Fruit fly (Drosophila melanogaster) whole organism, prepupa: Measurements from ENCODE around the gene Snx21.

Source experiments
- CG10669 ChIP-seq: fragments of 200-800 bp; sonication (Bioruptor generic); optimal IDR thresholded peaks from 3 replicates; lab custom pipeline; 2018; ENCODE audit warnings: missing biosample characterization, mild to moderate bottlenecking, missing genetic modification characterization, moderate library complexity
- CG1621 ChIP-seq: fragments of 200-800 bp; sonication (Bioruptor generic); optimal IDR thresholded peaks from 3 replicates; lab custom pipeline; 2018; ENCODE audit warnings: missing biosample characterization, mild to moderate bottlenecking, missing genetic modification characterization
- CG6276 ChIP-seq: fragments of 200-800 bp; sonication (Bioruptor generic); optimal IDR thresholded peaks from 2 replicates; lab custom pipeline; 2017; ENCODE audit warnings: missing biosample characterization, mild to moderate bottlenecking, missing genetic modification characterization
- CG7368 ChIP-seq: fragments of 200-800 bp; sonication (Bioruptor generic); optimal IDR thresholded peaks from 3 replicates; lab custom pipeline; 2016; ENCODE audit warnings: missing biosample characterization, missing genetic modification characterization
- Eip75B ChIP-seq: fragments of 200-800 bp; sonication (Bioruptor generic); optimal IDR thresholded peaks from 3 replicates; lab custom pipeline; 2016; ENCODE audit warnings: missing biosample characterization, missing genetic modification characterization
- Eip78C ChIP-seq: fragments of 200-800 bp; sonication (Bioruptor generic); peaks from one replicate; lab custom pipeline; 2016; ENCODE audit warnings: missing biosample characterization, missing genetic modification characterization
- Hr39 ChIP-seq: fragments of 200-800 bp; sonication (Bioruptor generic); optimal IDR thresholded peaks from 2 replicates; lab custom pipeline; 2016; ENCODE audit warnings: missing biosample characterization, missing genetic modification characterization
- Hr4 ChIP-seq: fragments of 200-800 bp; sonication (Bioruptor generic); optimal IDR thresholded peaks from 3 replicates; lab custom pipeline; 2016; ENCODE audit warnings: missing biosample characterization, missing genetic modification characterization
- Lpt ChIP-seq: fragments of 200-800 bp; sonication (Bioruptor generic); optimal IDR thresholded peaks from 3 replicates; lab custom pipeline; 2016; ENCODE audit warnings: missing biosample characterization, missing genetic modification characterization
- OdsH ChIP-seq: fragments of 200-800 bp; sonication (Bioruptor generic); optimal IDR thresholded peaks from 3 replicates; lab custom pipeline; 2016; ENCODE audit warnings: missing biosample characterization, missing genetic modification characterization
- fd85E ChIP-seq: fragments of 200-800 bp; sonication (Bioruptor generic); optimal IDR thresholded peaks from 3 replicates; lab custom pipeline; 2016; ENCODE audit warnings: missing biosample characterization, missing genetic modification characterization
- fkh ChIP-seq: fragments of 200-800 bp; sonication (Bioruptor generic); optimal IDR thresholded peaks from 3 replicates; lab custom pipeline; 2017; ENCODE audit warnings: missing biosample characterization, mild to moderate bottlenecking, missing genetic modification characterization, moderate library complexity
- ss ChIP-seq, 2 experiments: fragments of 200-800 bp; sonication (Bioruptor generic); optimal IDR thresholded peaks; 2 replicates in 1 of 2; 3 replicates in 1 of 2; lab custom pipeline; 2017 to 2018; ENCODE audit warnings: mild to moderate bottlenecking in 2 of 2, missing biosample characterization in 2 of 2, missing genetic modification characterization in 2 of 2, moderate library complexity in 1 of 2

DNA sequence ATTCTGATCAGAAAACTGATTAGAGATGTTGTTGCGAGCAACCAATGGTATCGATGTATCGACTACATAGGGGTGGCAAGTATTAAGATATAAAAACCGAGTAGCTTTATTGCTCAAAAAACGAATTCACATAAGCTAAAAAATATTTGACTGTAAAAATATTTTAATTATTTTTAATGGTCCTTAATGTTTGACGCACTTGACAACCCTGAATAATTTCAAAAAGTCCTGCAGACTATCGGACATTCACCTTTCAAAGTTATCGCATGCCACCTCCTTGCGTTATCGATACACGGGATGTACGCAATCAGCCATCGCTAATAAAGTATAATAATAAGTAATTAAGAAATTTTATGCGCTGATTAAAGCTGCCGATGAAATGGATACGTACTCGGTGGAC is 5.8 kb downstream of the Snx21 start, which contains the start of the genes HemK2, Snapin and Tnpo-SR:
- TF ChIP-seq OdsH (GFP tag; lab: Kevin White, UChicago) (peak; percentile 92), fd85E (GFP tag; lab: Kevin White, UChicago) (peak; percentile 47), ss (GFP tag; optimal IDR thresholded peaks at IDR 0.05; lab: Kevin White, UChicago) (peak; percentile 59 to 84), Hr39 (GFP tag; lab: Kevin White, UChicago) (peak; percentile 93), CG1621 (tag; lab: Kevin White, UChicago) (peak; percentile 83), CG7368 (GFP tag; lab: Kevin White, UChicago) (peak; percentile 78), fkh (GFP tag; lab: Kevin White, UChicago) (peak; percentile 48), CG10669 (GFP tag; lab: Kevin White, UChicago) (peak; percentile 84), Lpt (GFP tag; lab: Kevin White, UChicago) (peak; percentile 76), Eip75B (GFP tag; lab: Kevin White, UChicago) (peak; percentile 89), Eip78C (GFP tag; lab: Kevin White, UChicago) (peak; percentile 95), Hr4 (GFP tag; lab: Kevin White, UChicago) (peak; percentile 91), CG6276 (GFP tag; lab: Kevin White, UChicago) (no peak)
